Fruit fly (Drosophila melanogaster): Measurements from ENCODE around the gene CG13760.

DNA sequence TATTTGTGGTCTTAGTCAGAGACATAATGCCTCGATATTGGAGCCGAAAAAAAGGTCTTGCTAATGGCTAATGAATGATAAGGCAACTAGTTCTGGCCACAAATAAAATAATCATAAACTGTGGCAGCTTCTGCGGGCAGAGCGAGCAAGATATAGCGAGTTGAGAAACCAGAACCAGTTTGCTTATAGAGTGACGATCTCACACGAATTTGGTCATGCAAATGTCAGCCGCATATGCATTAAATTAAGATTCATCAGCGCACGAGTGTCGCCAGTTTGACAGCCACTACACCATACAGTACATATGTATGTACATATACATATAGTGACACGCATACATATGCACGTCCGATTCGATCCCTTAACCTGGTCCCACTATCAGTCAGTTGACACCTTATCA lies 47.1 kb downstream of the CG13760 start:
- TF ChIP-seq psq (optimal IDR thresholded peaks at IDR 0.05), result no peak
- no peak for TF ChIP-seq pan (optimal IDR thresholded peaks at IDR 0.05)
- no peak for TF ChIP-seq CG8478 (optimal IDR thresholded peaks at IDR 0.05)
